Fruit fly (Drosophila melanogaster) whole organism, embryonic: ENCODE data around the gene CLS.

ENCODE experiments used
- Antp ChIP-seq: fragments of 200-800 bp; sonication (Bioruptor generic); optimal IDR thresholded peaks from 3 replicates; lab custom pipeline; 2016; ENCODE audit warnings: missing biosample characterization, missing genetic modification characterization
- BtbVII ChIP-seq: fragments of 200-800 bp; sonication (Bioruptor generic); optimal IDR thresholded peaks from 3 replicates; lab custom pipeline; 2017; ENCODE audit warnings: missing biosample characterization, mild to moderate bottlenecking, missing genetic modification characterization
- C15 ChIP-seq: fragments of 200-800 bp; sonication (Bioruptor generic); IDR thresholded peaks from 3 replicates; pipeline ENCODE4 v1.3.6; 2022; ENCODE audit warnings: missing biosample characterization, missing genetic modification characterization
- CG1024 ChIP-seq: fragments of 200-800 bp; sonication (Bioruptor generic); IDR thresholded peaks from 2 replicates; pipeline ENCODE4 v1.3.6; 2022; ENCODE audit warnings: missing biosample characterization, missing genetic modification characterization
- CG10565 ChIP-seq: fragments of 200-800 bp; sonication (Bioruptor generic); optimal IDR thresholded peaks from 3 replicates; lab custom pipeline; 2016; ENCODE audit warnings: missing biosample characterization, mild to moderate bottlenecking, missing genetic modification characterization
- CG12236 ChIP-seq: fragments of 200-800 bp; sonication (Bioruptor generic); optimal IDR thresholded peaks from 2 replicates; lab custom pipeline; 2016; ENCODE audit warnings: missing biosample characterization, missing genetic modification characterization
- CG12942 ChIP-seq: fragments of 200-800 bp; sonication (Bioruptor generic); optimal IDR thresholded peaks from 3 replicates; lab custom pipeline; 2016; ENCODE audit warnings: missing biosample characterization, missing genetic modification characterization
- CG13296 ChIP-seq: fragments of 200-800 bp; sonication (Bioruptor generic); optimal IDR thresholded peaks from 3 replicates; lab custom pipeline; 2018; ENCODE audit warnings: missing biosample characterization, mild to moderate bottlenecking, missing genetic modification characterization
- CG14667 ChIP-seq: fragments of 200-800 bp; sonication (Bioruptor generic); IDR thresholded peaks from 2 replicates; pipeline ENCODE4 v1.3.6; 2022; ENCODE audit warnings: missing biosample characterization, missing genetic modification characterization
- CG15011 ChIP-seq: fragments of 200-800 bp; sonication (Bioruptor generic); optimal IDR thresholded peaks from 3 replicates; lab custom pipeline; 2018; ENCODE audit warnings: missing biosample characterization, mild to moderate bottlenecking, missing genetic modification characterization
- CG17612 ChIP-seq: fragments of 200-800 bp; sonication (Bioruptor generic); IDR thresholded peaks from 2 replicates; pipeline ENCODE4 v1.3.6; 2022; ENCODE audit warnings: missing biosample characterization, missing genetic modification characterization
- CG17802 ChIP-seq: fragments of 200-800 bp; sonication (Bioruptor generic); optimal IDR thresholded peaks from 2 replicates; lab custom pipeline; 2018; ENCODE audit warnings: missing biosample characterization, mild to moderate bottlenecking, missing genetic modification characterization, moderate library complexity
- CG1792 ChIP-seq: fragments of 200-800 bp; sonication (Bioruptor generic); optimal IDR thresholded peaks from 2 replicates; lab custom pipeline; 2016; ENCODE audit warnings: missing biosample characterization, missing genetic modification characterization
- CG18619 ChIP-seq: fragments of 200-800 bp; sonication (Bioruptor generic); optimal IDR thresholded peaks from 3 replicates; lab custom pipeline; 2017; ENCODE audit warnings: missing biosample characterization, mild to moderate bottlenecking, missing genetic modification characterization
- CG2129 ChIP-seq: fragments of 200-800 bp; sonication (Bioruptor generic); IDR thresholded peaks from 2 replicates; pipeline ENCODE4 v1.3.6; 2022; ENCODE audit warnings: missing biosample characterization, missing genetic modification characterization; ENCODE audit not compliant: partially characterized antibody
- CG3065 ChIP-seq: fragments of 200-800 bp; sonication (Bioruptor generic); optimal IDR thresholded peaks from 2 replicates; lab custom pipeline; 2016; ENCODE audit warnings: missing biosample characterization, missing genetic modification characterization
- CG3838 ChIP-seq: fragments of 200-800 bp; sonication (Bioruptor generic); optimal IDR thresholded peaks from 3 replicates; lab custom pipeline; 2016; ENCODE audit warnings: missing biosample characterization, missing genetic modification characterization
- CG3847 ChIP-seq: fragments of 200-800 bp; sonication (Bioruptor generic); IDR thresholded peaks from 2 replicates; pipeline ENCODE4 v1.3.6; 2022; ENCODE audit warnings: missing biosample characterization, missing genetic modification characterization
- CG4730 ChIP-seq: fragments of 200-800 bp; sonication (Bioruptor generic); IDR thresholded peaks from 2 replicates; pipeline ENCODE4 v1.3.6; 2022; ENCODE audit warnings: missing biosample characterization, missing genetic modification characterization
- CG5953 ChIP-seq: fragments of 200-800 bp; sonication (Bioruptor generic); IDR thresholded peaks from 2 replicates; pipeline ENCODE4 v1.3.6; 2022; ENCODE audit warnings: missing biosample characterization, missing genetic modification characterization
- CG7928 ChIP-seq: fragments of 200-800 bp; sonication (Bioruptor generic); optimal IDR thresholded peaks from 2 replicates; lab custom pipeline; 2017; ENCODE audit warnings: missing biosample characterization, mild to moderate bottlenecking, missing genetic modification characterization
- CG7963 ChIP-seq: fragments of 200-800 bp; sonication (Bioruptor generic); IDR thresholded peaks from 3 replicates; pipeline ENCODE4 v1.3.6; 2022; ENCODE audit warnings: missing biosample characterization, missing genetic modification characterization; ENCODE audit not compliant: partially characterized antibody
- CG8281 ChIP-seq: fragments of 200-800 bp; sonication (Bioruptor generic); optimal IDR thresholded peaks from 2 replicates; lab custom pipeline; 2018; ENCODE audit warnings: missing biosample characterization, mild to moderate bottlenecking, missing genetic modification characterization, moderate library complexity
- H2.0 ChIP-seq: fragments of 200-800 bp; sonication (Bioruptor generic); IDR thresholded peaks from 2 replicates; pipeline ENCODE4 v1.3.6; 2022; ENCODE audit warnings: missing biosample characterization, missing genetic modification characterization
- HLHmδ ChIP-seq: fragments of 200-800 bp; sonication (Bioruptor generic); optimal IDR thresholded peaks from 2 replicates; lab custom pipeline; 2018; ENCODE audit warnings: missing biosample characterization, mild to moderate bottlenecking, missing genetic modification characterization, moderate library complexity
- Hey ChIP-seq: fragments of 200-800 bp; sonication (Bioruptor generic); optimal IDR thresholded peaks from 3 replicates; lab custom pipeline; 2018; ENCODE audit warnings: missing biosample characterization, mild to moderate bottlenecking, missing genetic modification characterization
- Hr39 ChIP-seq: fragments of >200 bp; optimal IDR thresholded peaks from 2 replicates; lab custom pipeline; 2017
- Hsf ChIP-seq: fragments of 200-800 bp; sonication (Bioruptor generic); optimal IDR thresholded peaks from 3 replicates; lab custom pipeline; 2016; ENCODE audit warnings: missing biosample characterization, missing genetic modification characterization
- Meics ChIP-seq: fragments of 200-800 bp; sonication (Bioruptor generic); optimal IDR thresholded peaks from 2 replicates; lab custom pipeline; 2017; ENCODE audit warnings: missing biosample characterization, mild to moderate bottlenecking, missing genetic modification characterization
- Neu2 ChIP-seq: fragments of 200-800 bp; sonication (Bioruptor generic); optimal IDR thresholded peaks from 3 replicates; lab custom pipeline; 2016; ENCODE audit warnings: missing biosample characterization, missing genetic modification characterization, borderline replicate concordance
- Sin3A ChIP-seq: fragments of >200 bp; optimal IDR thresholded peaks from 2 replicates; lab custom pipeline; 2018
- Taf1 ChIP-seq: fragments of 200-800 bp; sonication (Bioruptor generic); IDR thresholded peaks from 2 replicates; pipeline ENCODE4 v1.3.6; 2022; ENCODE audit warnings: missing biosample characterization, missing genetic modification characterization
- Tbp ChIP-seq: fragments of >200 bp; optimal IDR thresholded peaks from 2 replicates; lab custom pipeline; 2018; ENCODE audit warnings: missing biosample characterization, missing genetic modification characterization
- ase ChIP-seq: fragments of 200-800 bp; sonication (Bioruptor generic); IDR thresholded peaks from 3 replicates; pipeline ENCODE4 v1.3.6; 2022; ENCODE audit warnings: missing biosample characterization, missing genetic modification characterization
- chm ChIP-seq: fragments of 200-800 bp; sonication (Bioruptor generic); IDR thresholded peaks from 2 replicates; pipeline ENCODE4 v1.3.6; 2022; ENCODE audit warnings: missing biosample characterization, missing genetic modification characterization
- dpn ChIP-seq, 2 experiments: fragments of 200-800 bp; sonication (Bioruptor generic); optimal IDR thresholded peaks; 3 replicates each; lab custom pipeline; 2016; ENCODE audit warnings: missing biosample characterization in 2 of 2, missing genetic modification characterization in 2 of 2
- emc ChIP-seq: fragments of 200-800 bp; sonication (Bioruptor generic); optimal IDR thresholded peaks from 2 replicates; lab custom pipeline; 2016; ENCODE audit warnings: missing biosample characterization, missing genetic modification characterization
- esg ChIP-seq: fragments of 200-800 bp; sonication (Bioruptor generic); conservative IDR thresholded peaks from 2 replicates; pipeline ENCODE4 v1.3.6; 2022; ENCODE audit warnings: missing biosample characterization, missing genetic modification characterization
- fd64A ChIP-seq: fragments of 200-800 bp; sonication (Bioruptor generic); optimal IDR thresholded peaks from 3 replicates; lab custom pipeline; 2018; ENCODE audit warnings: missing biosample characterization, mild to moderate bottlenecking, missing genetic modification characterization
- hb ChIP-seq: fragments of 200-800 bp; sonication (Bioruptor generic); IDR thresholded peaks from 3 replicates; pipeline ENCODE4 v1.3.6; 2022; ENCODE audit warnings: missing biosample characterization, missing genetic modification characterization; ENCODE audit not compliant: partially characterized antibody
- jumu ChIP-seq: fragments of 200-800 bp; sonication (Bioruptor generic); optimal IDR thresholded peaks from 3 replicates; lab custom pipeline; 2016; ENCODE audit warnings: missing biosample characterization, missing genetic modification characterization
- nau ChIP-seq: fragments of 200-800 bp; sonication (Bioruptor generic); optimal IDR thresholded peaks from 3 replicates; lab custom pipeline; 2017; ENCODE audit warnings: missing biosample characterization, mild to moderate bottlenecking, missing genetic modification characterization, missing genetic modification reagents
- nmo ChIP-seq: fragments of 200-800 bp; sonication (Bioruptor generic); optimal IDR thresholded peaks from 2 replicates; lab custom pipeline; 2018; ENCODE audit warnings: missing biosample characterization, mild to moderate bottlenecking, missing genetic modification characterization, moderate library complexity
- pb ChIP-seq: fragments of 200-800 bp; sonication (Bioruptor generic); optimal IDR thresholded peaks from 3 replicates; lab custom pipeline; 2016; ENCODE audit warnings: missing biosample characterization, missing genetic modification characterization
- pzg ChIP-seq: fragments of 200-800 bp; sonication (Bioruptor generic); optimal IDR thresholded peaks from 3 replicates; lab custom pipeline; 2018; ENCODE audit warnings: missing biosample characterization, mild to moderate bottlenecking, missing genetic modification characterization, moderate library complexity
- sd ChIP-seq: fragments of 200-800 bp; sonication (Bioruptor generic); optimal IDR thresholded peaks from 3 replicates; lab custom pipeline; 2018; ENCODE audit warnings: missing biosample characterization, mild to moderate bottlenecking, missing genetic modification characterization, moderate library complexity
- shn ChIP-seq: fragments of 200-800 bp; sonication (Bioruptor generic); optimal IDR thresholded peaks from 3 replicates; lab custom pipeline; 2016; ENCODE audit warnings: missing biosample characterization, missing genetic modification characterization
- slp2 ChIP-seq: fragments of 200-800 bp; sonication (Bioruptor generic); optimal IDR thresholded peaks from 2 replicates; lab custom pipeline; 2016; ENCODE audit warnings: missing biosample characterization, missing genetic modification characterization
- tll ChIP-seq, 2 experiments: fragments of 200-800 bp in 1 of 2; fragments of >200 bp in 1 of 2; sonication (Bioruptor generic) in 1 of 2; optimal IDR thresholded peaks; 2 replicates each; lab custom pipeline; 2017 to 2019; ENCODE audit warnings: missing biosample characterization in 2 of 2, missing genetic modification characterization in 2 of 2, mild to moderate bottlenecking in 1 of 2, moderate library complexity in 1 of 2
- trh ChIP-seq: fragments of 200-800 bp; sonication (Bioruptor generic); optimal IDR thresholded peaks from 2 replicates; lab custom pipeline; 2016; ENCODE audit warnings: missing biosample characterization, missing genetic modification characterization
- tup ChIP-seq: fragments of 200-800 bp; sonication (Bioruptor generic); optimal IDR thresholded peaks from 2 replicates; lab custom pipeline; 2016; ENCODE audit warnings: missing biosample characterization, mild to moderate bottlenecking, missing genetic modification characterization, moderate library complexity
- tx ChIP-seq: fragments of 200-800 bp; sonication (Bioruptor generic); optimal IDR thresholded peaks from 2 replicates; lab custom pipeline; 2016; ENCODE audit warnings: missing biosample characterization, missing genetic modification characterization

Gene CLS

DNA sequence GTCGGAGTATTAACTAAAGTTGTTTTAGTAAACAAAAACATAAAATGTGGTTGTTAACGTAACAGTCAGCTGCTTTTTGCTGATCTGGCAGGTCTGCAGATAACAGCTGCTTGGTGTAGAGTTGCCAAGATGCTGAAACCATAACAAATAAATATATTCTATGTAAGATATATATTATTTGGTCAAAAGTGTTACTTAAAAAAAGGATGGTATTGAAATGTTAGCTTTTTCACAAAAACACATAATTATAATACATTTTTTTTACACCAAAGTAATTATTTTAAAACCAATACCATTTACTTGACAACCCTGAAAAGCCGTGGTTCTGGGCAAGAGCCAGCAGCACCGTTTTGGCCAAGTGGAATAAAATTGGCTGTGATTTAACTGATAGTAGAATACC lies 6.6 kb downstream of the CLS start, which contains the start of the genes CG4743 and Idh3g (continued):
- peak; percentile 77 for TF ChIP-seq Hey
- TF ChIP-seq Neu2 (GFP tag; lab: Kevin White, UChicago), result no peak
- no peak for TF ChIP-seq Tbp (GFP tag; lab: Kevin White, UChicago)
- TF ChIP-seq Meics (GFP tag; lab: Kevin White, UChicago), result peak; percentile 96
- TF ChIP-seq CG7928, result peak; percentile 76
- TF ChIP-seq CG2129 (GFP tag; lab: Robert Waterston, UW), result no peak
- peak; percentile 95 for TF ChIP-seq H2.0 (GFP tag; lab: Robert Waterston, UW)
- TF ChIP-seq pb (GFP tag; lab: Kevin White, UChicago), result peak; percentile 29
- peak; percentile 56 for TF ChIP-seq CG1792 (GFP tag; lab: Kevin White, UChicago)
- TF ChIP-seq esg (GFP tag; lab: Robert Waterston, UW), result peak; percentile 95
- TF ChIP-seq BtbVII (GFP tag; lab: Kevin White, UChicago), result peak; percentile 95
- TF ChIP-seq Hr39 (lab: Kevin White, UChicago), result no peak
- TF ChIP-seq ase (GFP tag; lab: Robert Waterston, UW), result peak; percentile 91
- peak; percentile 95 for TF ChIP-seq CG18619 (GFP tag; lab: Kevin White, UChicago)
- TF ChIP-seq Antp (GFP tag; lab: Kevin White, UChicago), result peak; percentile 19
- TF ChIP-seq jumu, result peak; percentile 31
- TF ChIP-seq shn (GFP tag; lab: Kevin White, UChicago), result peak; percentile 24
- peak; percentile 68 for TF ChIP-seq tx (GFP tag; lab: Kevin White, UChicago)
- TF ChIP-seq hb (GFP tag; lab: Robert Waterston, UW), result no peak
- peak; percentile 94 for TF ChIP-seq nau (GFP tag; lab: Kevin White, UChicago)
- TF ChIP-seq tup, result peak; percentile 89
- TF ChIP-seq CG14667 (GFP tag; lab: Robert Waterston, UW), result peak; percentile 91
- peak; percentile 87 for TF ChIP-seq Taf1 (GFP tag; lab: Robert Waterston, UW)
- peak; percentile 91 for TF ChIP-seq CG5953
- TF ChIP-seq trh (GFP tag; lab: Kevin White, UChicago), result peak; percentile 90
- peak; percentile 98 for TF ChIP-seq CG4730
- peak; percentile 88 for TF ChIP-seq CG3065 (GFP tag; lab: Kevin White, UChicago)
- TF ChIP-seq dpn (GFP tag; optimal IDR thresholded peaks at IDR 0.05; lab: Kevin White, UChicago), result peak; percentile 75 to 97
- peak; percentile 92 for TF ChIP-seq Hsf
- TF ChIP-seq tll (GFP tag; optimal IDR thresholded peaks at IDR 0.05; lab: Kevin White, UChicago), result peak in 1 of 2 experiments; percentile 71
- peak; percentile 97 for TF ChIP-seq CG13296 (GFP tag; lab: Kevin White, UChicago)
- TF ChIP-seq CG10565 (GFP tag; lab: Kevin White, UChicago), result peak; percentile 86
- peak; percentile 75 for TF ChIP-seq CG17802 (tag; lab: Kevin White, UChicago)
- TF ChIP-seq CG15011 (GFP tag; lab: Kevin White, UChicago), result peak; percentile 93
- peak; percentile 98 for TF ChIP-seq nmo (GFP tag; lab: Kevin White, UChicago)
- peak; percentile 53 for TF ChIP-seq CG12236 (GFP tag; lab: Kevin White, UChicago)
- peak; percentile 18 for TF ChIP-seq Sin3A (lab: Kevin White, UChicago)
- peak; percentile 76 for TF ChIP-seq CG3838 (GFP tag; lab: Kevin White, UChicago)
- peak; percentile 96 for TF ChIP-seq chm
- no peak for TF ChIP-seq HLHmδ
- peak; percentile 95 for TF ChIP-seq CG12942
- TF ChIP-seq CG7963, result no peak
- peak; percentile 47 for TF ChIP-seq slp2 (GFP tag; lab: Kevin White, UChicago)
- peak; percentile 89 for TF ChIP-seq C15 (GFP tag; lab: Robert Waterston, UW)
- peak; percentile 83 for TF ChIP-seq fd64A (GFP tag; lab: Kevin White, UChicago)
- peak; percentile 51 for TF ChIP-seq emc (GFP tag; lab: Kevin White, UChicago)
- TF ChIP-seq CG17612 (GFP tag; lab: Robert Waterston, UW), result peak; percentile 88
- peak; percentile 86; the same call in 1 of the 2 replicates for TF ChIP-seq CG1024 (GFP tag; lab: Robert Waterston, UW)
- peak; percentile 90 for TF ChIP-seq sd (tag; lab: Kevin White, UChicago)
- TF ChIP-seq pzg (GFP tag; lab: Kevin White, UChicago), result peak; percentile 54
- TF ChIP-seq CG8281 (tag; lab: Kevin White, UChicago), result peak; percentile 86
- peak; percentile 96 for TF ChIP-seq CG3847
